Fruit fly (Drosophila melanogaster) Kc167 (cell line): Measurements from ENCODE around the gene Hn.

Experiments
- Myc ChIP-seq: fragments of >200 bp; optimal IDR thresholded peaks from 2 replicates; lab custom pipeline; 2017; ENCODE audit warnings: missing external identifiers
- psq ChIP-seq: fragments of >200 bp; optimal IDR thresholded peaks from 2 replicates; lab custom pipeline; 2017; ENCODE audit warnings: missing external identifiers
- ttk ChIP-seq: sonication (Bioruptor generic); optimal IDR thresholded peaks from 2 replicates; lab custom pipeline; 2017; ENCODE audit warnings: missing external identifiers

- TF ChIP-seq ttk (lab: Kevin White, UChicago) (no peak), Myc (lab: Kevin White, UChicago) (no peak), psq (lab: Kevin White, UChicago) (no peak)
Observed at dm6 chr3L:7713378-7713777, 46.9 kb upstream of the Hn start.
